Worm (Caenorhabditis elegans): ENCODE results near the gene spe-27.

ce11 chrIV:5816466-5816865 lies 49.3 kb downstream of the spe-27 start:
- TF ChIP-seq mbf-1 (tag; optimal IDR thresholded peaks at IDR 0.05): no peak
- no peak for TF ChIP-seq Y55F3AM.14 (GFP tag; optimal IDR thresholded peaks at IDR 0.05)
- no peak for TF ChIP-seq zag-1 (tag; optimal IDR thresholded peaks at IDR 0.05)
- no peak for TF ChIP-seq R02D3.7 (tag; optimal IDR thresholded peaks at IDR 0.05)
- no peak for TF ChIP-seq nhr-237 (tag; optimal IDR thresholded peaks at IDR 0.05)
- TF ChIP-seq ceh-82 (tag; optimal IDR thresholded peaks at IDR 0.05): no peak
- TF ChIP-seq nhr-77 (tag; optimal IDR thresholded peaks at IDR 0.05): no peak
- no peak for TF ChIP-seq nhr-10 (tag; optimal IDR thresholded peaks at IDR 0.05)
- TF ChIP-seq elt-1 (tag; optimal IDR thresholded peaks at IDR 0.05): no peak
- no peak for TF ChIP-seq lin-39 (tag; optimal IDR thresholded peaks at IDR 0.05)
- no peak for TF ChIP-seq nhr-12 (tag; optimal IDR thresholded peaks at IDR 0.05)
- TF ChIP-seq unc-62 (GFP tag; optimal IDR thresholded peaks at IDR 0.05): no peak
- no peak for TF ChIP-seq mab-5 (tag; optimal IDR thresholded peaks at IDR 0.05)
